Fruit fly (Drosophila melanogaster): ENCODE measurements around the gene CG12477.
A peak's percentile ranks its signal among the peaks of the same experiment; 100 is the strongest.

CG12477 gene

DNA sequence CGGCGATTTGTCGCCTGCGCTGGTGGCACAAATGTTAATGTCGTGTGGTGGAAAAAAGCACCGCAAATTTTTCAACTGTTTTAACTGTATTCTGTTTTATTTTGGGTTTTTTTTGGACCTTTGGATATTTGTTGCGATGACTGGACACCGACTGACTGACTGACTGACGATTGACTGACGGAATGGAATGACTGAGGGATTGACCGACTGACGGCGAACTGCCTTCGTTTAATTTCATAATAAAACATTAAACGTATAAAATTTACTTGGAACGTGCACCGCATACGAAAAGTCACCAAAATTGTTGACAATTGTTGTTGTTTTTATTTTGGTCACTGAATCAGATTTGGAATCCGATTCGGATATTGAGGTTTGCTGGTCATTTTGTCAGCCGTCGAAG lies 46.7 kb upstream of the CG12477 start:
- TF ChIP-seq woc (GFP tag; optimal IDR thresholded peaks at IDR 0.05) (no peak), Sp1 (GFP tag; optimal IDR thresholded peaks at IDR 0.05) (no peak), Hr78 (GFP tag; optimal IDR thresholded peaks at IDR 0.05) (no peak), sv (GFP tag; optimal IDR thresholded peaks at IDR 0.05) (no peak), CG9705 (GFP tag; optimal IDR thresholded peaks at IDR 0.05) (no peak)

DNA sequence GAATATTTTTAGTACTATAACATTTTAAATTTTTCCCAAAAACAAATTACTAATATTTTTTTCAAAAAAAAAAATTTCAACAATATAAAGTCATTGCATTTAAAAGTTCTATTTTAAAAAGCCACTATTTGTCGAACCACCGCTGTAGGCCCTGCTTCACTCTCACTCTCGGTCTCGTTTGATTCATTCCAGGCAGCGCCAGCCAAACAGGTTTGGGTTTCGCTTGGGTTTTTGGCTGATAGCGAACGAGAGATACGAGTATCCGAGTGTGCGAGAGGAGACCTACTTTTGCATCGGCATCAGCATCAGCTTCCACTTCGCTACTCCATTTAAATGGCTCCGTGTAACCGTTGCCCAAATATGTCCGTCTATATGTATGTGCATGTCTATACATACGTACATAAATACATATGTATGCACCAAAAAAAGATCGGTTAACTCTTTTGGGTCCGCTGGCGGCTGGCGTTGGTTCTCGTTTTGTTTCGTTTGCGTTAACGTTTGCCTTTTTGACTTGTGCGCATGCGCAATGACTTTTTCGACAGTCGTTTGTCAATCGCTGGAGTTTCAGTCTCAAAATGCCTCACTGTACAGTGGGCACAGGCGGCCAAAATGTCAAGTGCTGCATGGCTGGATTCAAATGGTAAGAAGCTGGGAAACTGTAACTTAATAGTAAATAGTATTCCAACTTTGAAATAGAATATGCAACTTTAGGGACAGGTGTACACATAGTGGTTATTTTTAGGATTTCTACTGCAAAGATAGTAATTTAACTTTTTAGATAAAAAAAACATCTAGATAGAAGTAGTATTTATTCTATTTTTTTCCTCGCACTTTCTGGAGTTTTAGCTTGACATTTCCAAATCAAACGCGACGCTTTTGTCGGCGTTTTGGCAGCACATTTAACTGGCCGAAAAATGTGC lies 46.0 kb upstream of the CG12477 start:
- TF ChIP-seq foxo (GFP tag; optimal IDR thresholded peaks at IDR 0.05) (peak in 1 of 2 experiments; percentile 43), psq (GFP tag; optimal IDR thresholded peaks at IDR 0.05) (peak; percentile 7), Vsx2 (GFP tag; optimal IDR thresholded peaks at IDR 0.05; ENCODE audit: partially characterized antibody) (no peak), ey (GFP tag; optimal IDR thresholded peaks at IDR 0.05) (peak; percentile 48), HLH106 (tag; optimal IDR thresholded peaks at IDR 0.05) (peak; percentile 24), Dif (GFP tag; optimal IDR thresholded peaks at IDR 0.05; ENCODE audit: partially characterized antibody) (peak; percentile 49), Mio (GFP tag; optimal IDR thresholded peaks at IDR 0.05) (no peak), rgr (GFP tag; optimal IDR thresholded peaks at IDR 0.05) (peak; percentile 22), Myc (optimal IDR thresholded peaks at IDR 0.05) (no peak), pan (optimal IDR thresholded peaks at IDR 0.05) (no peak), CrebA (GFP tag; optimal IDR thresholded peaks at IDR 0.05; ENCODE audit: borderline replicate concordance) (no peak), GATAd (GFP tag; optimal IDR thresholded peaks at IDR 0.05) (no peak), h (GFP tag; optimal IDR thresholded peaks at IDR 0.05) (peak; percentile 40), usp (GFP tag; optimal IDR thresholded peaks at IDR 0.05) (no peak), dmrt93B (GFP tag; optimal IDR thresholded peaks at IDR 0.05) (peak; percentile 19), br (GFP tag; optimal IDR thresholded peaks at IDR 0.05) (peak; percentile 37), fru (GFP tag; optimal IDR thresholded peaks at IDR 0.05) (peak; percentile 50), woc (GFP tag; optimal IDR thresholded peaks at IDR 0.05) (no peak), Sp1 (GFP tag; optimal IDR thresholded peaks at IDR 0.05) (peak; percentile 38), sage (GFP tag; optimal IDR thresholded peaks at IDR 0.05) (no peak), Dfd (GFP tag; optimal IDR thresholded peaks at IDR 0.05) (no peak), CG32264 (GFP tag; optimal IDR thresholded peaks at IDR 0.05) (no peak), sv (GFP tag; optimal IDR thresholded peaks at IDR 0.05) (peak; percentile 55)

DNA sequence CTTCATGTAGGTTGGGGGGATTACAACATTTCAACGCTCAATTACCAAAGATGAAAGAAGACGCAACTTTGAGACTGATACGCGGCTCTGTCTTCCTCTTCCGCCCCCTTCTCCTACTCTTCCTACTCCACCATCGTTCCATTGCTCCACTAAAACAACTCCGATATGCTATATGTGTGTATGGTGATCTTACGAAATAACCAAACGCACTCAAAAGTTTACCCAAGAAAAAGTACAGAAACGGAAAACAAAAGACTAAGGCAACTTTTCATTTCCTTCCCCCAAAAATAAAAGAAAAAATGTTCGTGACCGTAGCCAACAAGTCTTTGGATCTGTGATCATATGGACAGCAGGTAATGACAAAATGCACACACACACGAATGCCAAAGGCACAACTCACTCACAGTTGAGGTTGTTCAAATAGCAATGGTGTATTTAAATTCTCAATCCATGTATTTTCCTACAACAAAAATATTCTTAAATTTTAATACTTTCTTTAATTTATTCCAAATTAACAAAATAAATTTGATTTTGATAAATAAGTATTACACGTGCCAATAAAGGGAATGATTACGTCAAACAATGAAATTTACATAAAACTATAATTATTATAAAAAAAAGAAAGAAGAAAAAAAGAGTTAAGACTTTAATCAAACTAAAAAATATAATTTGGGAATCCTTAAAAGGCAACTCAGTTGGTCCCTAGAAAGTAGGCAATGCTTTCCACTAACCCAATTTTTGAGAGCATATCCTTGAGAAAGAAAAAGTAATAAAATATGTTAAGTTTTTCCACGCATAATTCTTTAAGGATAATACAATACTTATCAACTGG lies 45.1 kb upstream of the CG12477 start:
- TF ChIP-seq foxo (GFP tag; optimal IDR thresholded peaks at IDR 0.05): peak in 1 of 2 experiments; percentile 3
- TF ChIP-seq pan (optimal IDR thresholded peaks at IDR 0.05): no peak

- TF ChIP-seq Rel (GFP tag; optimal IDR thresholded peaks at IDR 0.05) (no peak), Rel (tag; optimal IDR thresholded peaks at IDR 0.05) (peak; percentile 22), CrebA (GFP tag; optimal IDR thresholded peaks at IDR 0.05; ENCODE audit: borderline replicate concordance) (peak; percentile 21), lola (GFP tag; optimal IDR thresholded peaks at IDR 0.05) (no peak), pan (optimal IDR thresholded peaks at IDR 0.05) (no peak), Dif (GFP tag; optimal IDR thresholded peaks at IDR 0.05; ENCODE audit: partially characterized antibody) (peak; percentile 84), CG32264 (GFP tag; optimal IDR thresholded peaks at IDR 0.05) (no peak), OdsH (GFP tag; optimal IDR thresholded peaks at IDR 0.05) (no peak), Sp1 (GFP tag; optimal IDR thresholded peaks at IDR 0.05) (peak; percentile 37), dl (GFP tag; optimal IDR thresholded peaks at IDR 0.05; ENCODE audit: insufficient read depth in 1 of 2, partially characterized antibody in 2 of 2) (peak; percentile 57 to 86), Vsx2 (GFP tag; optimal IDR thresholded peaks at IDR 0.05; ENCODE audit: partially characterized antibody) (peak; percentile 50)
These were observed 42.9 kb upstream of the CG12477 start for dm6 chr3L:18765657-18766592.

All from whole organism, wandering third instar larva.